Fruit fly (Drosophila melanogaster): ENCODE data around the gene dop.

The dop gene

dm6 chr3L:15538582-15539490 is 27.0 kb upstream of the dop start (continued):
- no peak for TF ChIP-seq hb (GFP tag; IDR thresholded peaks at IDR 0.05; ENCODE audit: partially characterized antibody)
- TF ChIP-seq CG10209 (GFP tag; optimal IDR thresholded peaks at IDR 0.05): no peak
- TF ChIP-seq pum (GFP tag; optimal IDR thresholded peaks at IDR 0.05): no peak
- TF ChIP-seq Dbx (GFP tag; IDR thresholded peaks at IDR 0.05): no peak
- peak; percentile 63; the same call in 1 of the 2 replicates for TF ChIP-seq GATAe (GFP tag; conservative IDR thresholded peaks at IDR 0.05)
- TF ChIP-seq vnd (GFP tag; IDR thresholded peaks at IDR 0.05; ENCODE audit: partially characterized antibody): no peak
- no peak for TF ChIP-seq vvl (GFP tag; IDR thresholded peaks at IDR 0.05)
- peak; percentile 12 for TF ChIP-seq CG18599 (GFP tag; optimal IDR thresholded peaks at IDR 0.05)
- no peak for TF ChIP-seq pfk (GFP tag; optimal IDR thresholded peaks at IDR 0.05)
- TF ChIP-seq schlank (tag; optimal IDR thresholded peaks at IDR 0.05): no peak
- TF ChIP-seq CG1647 (GFP tag; optimal IDR thresholded peaks at IDR 0.05): no peak
- TF ChIP-seq CG10274 (GFP tag; optimal IDR thresholded peaks at IDR 0.05): no peak
- no peak for TF ChIP-seq otp (GFP tag; IDR thresholded peaks at IDR 0.05)
- no peak for TF ChIP-seq CG12155 (GFP tag; optimal IDR thresholded peaks at IDR 0.05)
- TF ChIP-seq H15 (GFP tag; IDR thresholded peaks at IDR 0.05): no peak
- peak; percentile 41 for TF ChIP-seq mirr (GFP tag; optimal IDR thresholded peaks at IDR 0.05)
- TF ChIP-seq Sry-β (GFP tag; optimal IDR thresholded peaks at IDR 0.05): no peak
- no peak for TF ChIP-seq nom (GFP tag; optimal IDR thresholded peaks at IDR 0.05)
- TF ChIP-seq E2f1 (GFP tag; IDR thresholded peaks at IDR 0.05): no peak
- no peak for TF ChIP-seq disco-r (GFP tag; optimal IDR thresholded peaks at IDR 0.05)
- TF ChIP-seq rib (GFP tag; IDR thresholded peaks at IDR 0.05): no peak
- no peak for TF ChIP-seq CG11093 (GFP tag; IDR thresholded peaks at IDR 0.05)
- no peak for TF ChIP-seq CG12299 (tag; optimal IDR thresholded peaks at IDR 0.05)
- peak; percentile 61 for TF ChIP-seq D19B (GFP tag; optimal IDR thresholded peaks at IDR 0.05)
- no peak for TF ChIP-seq CG4730 (GFP tag; IDR thresholded peaks at IDR 0.05)
- peak; percentile 1 for TF ChIP-seq Blimp-1 (GFP tag; optimal IDR thresholded peaks at IDR 0.05)

- TF ChIP-seq kni (GFP tag; optimal IDR thresholded peaks at IDR 0.05) (peak; percentile 12), Pdp1 (GFP tag; optimal IDR thresholded peaks at IDR 0.05) (peak in 1 of 2 experiments; percentile 53), sens (GFP tag) (peak; percentile 53), Blimp-1 (GFP tag; optimal IDR thresholded peaks at IDR 0.05) (peak; percentile 12), hbn (GFP tag; IDR thresholded peaks at IDR 0.05; ENCODE audit: partially characterized antibody) (no peak), Med (GFP tag) (peak; percentile 8), NC2β (GFP tag; optimal IDR thresholded peaks at IDR 0.05) (no peak)
Observed at dm6 chr3L:15539903-15540409, 25.9 kb upstream of the dop start.

- TF ChIP-seq CG6791 (GFP tag; IDR thresholded peaks at IDR 0.05; ENCODE audit: partially characterized antibody) (no peak), CG15011 (GFP tag; optimal IDR thresholded peaks at IDR 0.05) (no peak), sqz (GFP tag; optimal IDR thresholded peaks at IDR 0.05) (peak; percentile 66), CG32772 (GFP tag; IDR thresholded peaks at IDR 0.05) (0 out of 2 replicates have a peak, but pooled peaks have one; percentile 23), Trl (optimal IDR thresholded peaks at IDR 0.05) (peak; percentile 18 to 50), Trl (GFP tag; optimal IDR thresholded peaks at IDR 0.05) (no peak), Fer2 (tag; optimal IDR thresholded peaks at IDR 0.05) (no peak), ewg (GFP tag; optimal IDR thresholded peaks at IDR 0.05) (peak; percentile 38), run (tag; optimal IDR thresholded peaks at IDR 0.05) (no peak)
Observed at dm6 chr3L:15540682-15541081, 25.1 kb upstream of the dop start.

Data from whole organism, embryonic.